Fruit fly (Drosophila melanogaster): ENCODE data around the gene RabX2.

dm6 chrX:10463056-10463710, 46.0 kb downstream of the RabX2 start:
- no peak for TF ChIP-seq psq (optimal IDR thresholded peaks at IDR 0.05)
- TF ChIP-seq pan (optimal IDR thresholded peaks at IDR 0.05) = no peak
- no peak for TF ChIP-seq EcR (GFP tag; optimal IDR thresholded peaks at IDR 0.05)
